Fruit fly (Drosophila melanogaster) whole organism: ENCODE data around the gene CG10570.

Experiments used
- CG8478 ChIP-seq: fragments of >200 bp; optimal IDR thresholded peaks from 2 replicates; lab custom pipeline; 2018; ENCODE audit warnings: inconsistent platforms
- Dll ChIP-seq: fragments of >200 bp; optimal IDR thresholded peaks from 2 replicates; lab custom pipeline; 2017
- EcR ChIP-seq, 2 experiments: fragments of >200 bp; optimal IDR thresholded peaks; 2 replicates each; lab custom pipeline; 2017; ENCODE audit warnings: missing biosample characterization in 2 of 2, missing genetic modification characterization in 2 of 2, missing genetic modification reagents in 2 of 2
- pan ChIP-seq: fragments of >200 bp; optimal IDR thresholded peaks from 2 replicates; lab custom pipeline; 2017
- psq ChIP-seq: fragments of >200 bp; optimal IDR thresholded peaks from 2 replicates; lab custom pipeline; 2017
- usp ChIP-seq: fragments of >200 bp; optimal IDR thresholded peaks from 2 replicates; lab custom pipeline; 2017; ENCODE audit warnings: missing biosample characterization, missing genetic modification characterization, mixed read lengths

The CG10570 gene

DNA sequence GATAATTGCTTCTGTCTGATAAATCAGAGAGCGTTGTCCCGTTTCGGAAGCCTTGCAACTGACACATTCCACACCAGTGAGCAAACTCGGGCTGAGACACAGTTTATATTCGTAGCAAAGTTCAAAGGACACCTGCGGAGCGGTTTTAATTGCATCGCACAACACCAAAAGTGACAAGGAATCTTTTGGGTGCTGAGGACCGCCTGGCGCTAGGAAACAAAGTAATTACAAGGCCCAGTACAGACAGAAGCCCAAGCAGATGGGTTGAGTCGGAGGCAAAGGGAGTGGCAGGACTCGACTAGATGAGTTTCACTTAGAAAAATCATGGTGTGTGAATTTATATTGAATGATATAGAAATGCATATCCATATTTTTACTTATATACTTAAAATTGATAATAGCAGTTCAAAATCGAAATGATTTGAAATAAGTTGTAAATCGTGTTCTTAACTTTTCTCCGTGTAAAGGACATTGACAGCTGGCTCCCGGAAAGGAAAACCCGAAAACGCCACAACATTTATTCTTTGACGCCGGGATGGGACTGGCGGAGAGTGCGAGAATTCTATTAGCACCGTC, 2.2 kb downstream of the CG10570 start:
- TF ChIP-seq psq = no peak

DNA sequence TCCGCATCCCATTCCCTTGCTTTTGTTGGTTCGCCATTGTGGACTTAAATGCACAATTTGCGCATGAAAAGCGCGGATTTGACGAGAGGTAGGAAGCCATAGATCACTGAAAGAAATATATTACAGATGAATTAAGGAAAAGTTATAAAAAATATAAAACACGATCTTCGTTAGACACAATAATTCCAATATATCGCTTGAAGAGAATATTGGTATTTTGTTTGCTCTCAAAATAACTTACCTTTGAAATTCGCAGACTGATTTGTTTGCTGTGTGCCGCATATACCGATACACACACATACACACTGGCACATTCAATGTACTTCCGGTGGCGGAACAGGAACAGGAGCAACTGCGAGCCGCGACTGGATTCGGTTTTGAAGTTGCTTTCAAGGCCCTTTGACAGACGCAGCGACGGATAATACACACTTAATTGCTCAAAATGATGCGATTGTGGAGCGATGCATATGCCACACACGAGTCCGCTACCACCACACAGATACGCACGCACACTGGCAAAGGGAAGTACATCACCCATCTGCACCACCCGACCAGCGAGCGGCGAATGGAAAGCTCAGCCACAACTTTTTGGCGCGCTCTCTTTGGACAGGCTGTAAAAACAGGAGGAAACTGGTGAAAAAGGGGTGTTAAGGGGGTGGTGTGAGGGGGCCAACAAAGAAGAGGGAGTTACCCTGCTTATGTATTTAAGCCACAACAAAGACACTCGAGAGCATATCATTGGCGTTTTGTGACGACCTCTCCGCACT, 5.2 kb downstream of the CG10570 start:
- TF ChIP-seq psq (no peak), Dll (no peak), pan (lab: Kevin White, UChicago) (no peak)

DNA sequence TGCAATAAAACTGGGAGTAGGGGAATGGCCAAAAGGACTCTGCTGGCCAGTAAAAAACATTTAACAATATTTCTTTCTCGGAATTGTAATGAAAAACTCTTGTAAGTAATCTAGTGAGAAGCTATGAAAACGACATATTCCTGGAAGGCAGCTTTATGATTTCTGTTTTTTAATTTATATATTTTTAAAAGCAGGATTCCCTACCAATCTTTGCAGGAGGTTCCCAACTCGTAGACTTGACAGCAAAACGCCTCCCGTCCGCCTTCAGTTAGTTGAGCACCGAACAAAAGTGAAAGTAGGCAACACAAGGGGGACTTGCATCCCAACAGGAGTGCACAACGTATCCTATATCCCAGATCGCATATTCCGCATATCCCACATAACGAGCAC, 5.8 kb downstream of the CG10570 start, which contains the start of gene CG43814:
CG43814 (minus strand) TSS at position 101 of the 390 bp plus-strand sequence.
- TF ChIP-seq EcR (GFP tag; optimal IDR thresholded peaks at IDR 0.05; lab: Kevin White, UChicago) (no peak), pan (lab: Kevin White, UChicago) (no peak), CG8478 (no peak), Dll (no peak)

DNA sequence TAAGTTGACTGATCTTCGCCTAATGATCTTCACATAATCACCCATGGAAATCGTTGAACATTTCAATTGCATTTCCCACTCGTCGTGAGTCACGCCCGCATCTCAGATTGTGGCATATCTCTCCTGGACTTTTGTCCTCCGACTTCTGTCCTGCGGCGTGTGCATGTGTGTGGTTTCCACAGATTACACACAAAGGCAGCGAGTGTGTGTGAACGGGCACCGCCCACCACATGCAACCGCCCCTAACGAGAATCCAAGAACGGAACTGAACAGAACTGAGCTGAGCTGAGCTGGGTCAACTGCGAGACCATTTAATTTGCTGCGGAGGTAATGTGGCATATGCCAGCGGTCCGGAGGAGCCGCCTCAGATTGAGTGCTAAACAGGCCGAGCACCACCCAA, 9.3 kb downstream of the CG10570 start:
- TF ChIP-seq usp (GFP tag; lab: Kevin White, UChicago) (no peak), CG8478 (no peak), Dll (no peak), pan (lab: Kevin White, UChicago) (no peak), psq (no peak), EcR (GFP tag; optimal IDR thresholded peaks at IDR 0.05; lab: Kevin White, UChicago) (no peak)

DNA sequence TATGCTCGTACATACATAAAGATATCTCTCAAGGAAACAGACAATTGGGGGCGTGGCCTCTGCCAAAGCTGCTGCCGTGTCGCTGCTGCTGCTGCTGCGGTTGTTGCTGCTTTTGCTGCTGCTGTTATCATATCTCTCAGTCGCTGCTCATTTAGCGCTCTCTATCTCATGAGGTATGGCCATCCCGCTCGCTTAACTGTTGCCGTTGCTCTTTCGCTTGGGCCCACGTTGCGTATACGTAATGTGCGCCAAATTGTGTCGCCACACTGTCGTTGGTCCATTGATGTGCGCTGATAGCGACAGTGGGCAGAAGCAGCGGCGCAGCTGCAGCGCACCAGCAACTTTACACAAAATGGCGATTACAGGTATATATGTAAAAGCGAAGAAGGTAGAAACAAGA, 14.6 kb downstream of the CG10570 start:
- TF ChIP-seq EcR (GFP tag; optimal IDR thresholded peaks at IDR 0.05; lab: Kevin White, UChicago) (no peak), psq (no peak), pan (lab: Kevin White, UChicago) (no peak)

DNA sequence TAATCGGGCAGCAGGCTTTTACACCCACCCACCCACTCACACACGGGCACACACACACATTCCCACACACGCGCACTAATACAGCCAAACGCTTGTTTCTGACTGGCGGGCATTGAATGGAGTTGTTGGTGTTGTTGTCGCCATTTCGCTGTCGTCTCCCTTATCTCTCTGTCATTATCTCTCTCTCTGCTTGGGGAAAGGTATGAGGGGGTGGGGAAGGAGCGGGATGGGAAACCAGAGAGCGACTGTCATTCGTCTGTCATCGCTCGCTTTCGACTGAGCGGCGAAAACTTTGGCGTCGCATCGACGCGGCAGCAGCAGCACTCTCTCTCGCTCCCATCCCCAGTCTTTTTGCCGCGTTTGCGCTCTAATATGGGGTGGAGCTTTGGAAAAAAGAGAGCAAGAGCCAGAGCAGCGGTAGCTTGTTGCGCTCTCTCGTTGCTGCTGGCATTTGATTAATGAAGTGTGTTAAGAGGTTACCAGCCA, 15.1 kb downstream of the CG10570 start:
- peak; percentile 87 for TF ChIP-seq Dll
- no peak for TF ChIP-seq usp (GFP tag; lab: Kevin White, UChicago)

DNA sequence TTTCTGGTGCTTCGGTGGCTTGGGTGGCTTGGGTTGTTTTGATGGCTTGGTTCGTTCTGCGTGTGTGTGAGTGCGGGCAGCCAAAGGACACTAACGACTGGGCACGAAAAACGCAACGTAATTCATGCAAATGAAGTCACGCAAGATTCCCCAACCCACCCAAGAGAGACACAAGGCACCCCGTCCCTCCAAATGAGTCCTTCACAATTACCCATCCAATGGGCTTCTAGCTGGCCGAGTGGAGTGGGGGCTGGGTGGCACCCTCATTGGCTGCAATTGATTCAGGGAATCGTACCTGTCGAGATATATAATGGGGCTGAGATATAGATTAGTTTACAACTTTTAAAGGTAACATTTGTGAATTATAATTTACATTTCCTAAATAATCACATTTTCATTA, 17.8 kb downstream of the CG10570 start:
- TF ChIP-seq psq (no peak), EcR (GFP tag; optimal IDR thresholded peaks at IDR 0.05; lab: Kevin White, UChicago) (no peak), usp (GFP tag; lab: Kevin White, UChicago) (no peak), pan (lab: Kevin White, UChicago) (no peak), CG8478 (no peak), Dll (no peak)

DNA sequence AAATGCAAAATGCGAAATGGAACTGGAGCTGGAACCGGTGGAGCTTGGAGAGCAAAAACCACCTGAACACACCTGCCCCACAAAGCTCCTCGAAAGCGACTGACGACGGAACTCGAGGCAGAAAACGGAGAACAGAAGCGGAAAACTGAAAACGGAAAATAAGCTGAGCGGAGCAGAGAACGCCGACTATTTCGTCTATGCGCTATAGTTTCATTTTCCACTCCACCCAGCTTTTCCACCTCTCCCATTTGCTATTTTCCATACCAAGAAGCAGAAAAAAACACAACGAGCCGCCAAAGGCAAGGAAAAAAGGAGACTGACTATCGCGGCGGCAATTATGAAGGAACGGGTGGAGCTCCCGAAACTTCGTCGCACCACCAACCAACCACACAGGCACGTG, 18.2 kb downstream of the CG10570 start, which contains the start of gene ham:
ham (minus strand) TSS at position 101 of the 400 bp plus-strand sequence.
- TF ChIP-seq psq (no peak), usp (GFP tag; lab: Kevin White, UChicago) (no peak), EcR (GFP tag; optimal IDR thresholded peaks at IDR 0.05; lab: Kevin White, UChicago) (no peak), CG8478 (no peak)

DNA sequence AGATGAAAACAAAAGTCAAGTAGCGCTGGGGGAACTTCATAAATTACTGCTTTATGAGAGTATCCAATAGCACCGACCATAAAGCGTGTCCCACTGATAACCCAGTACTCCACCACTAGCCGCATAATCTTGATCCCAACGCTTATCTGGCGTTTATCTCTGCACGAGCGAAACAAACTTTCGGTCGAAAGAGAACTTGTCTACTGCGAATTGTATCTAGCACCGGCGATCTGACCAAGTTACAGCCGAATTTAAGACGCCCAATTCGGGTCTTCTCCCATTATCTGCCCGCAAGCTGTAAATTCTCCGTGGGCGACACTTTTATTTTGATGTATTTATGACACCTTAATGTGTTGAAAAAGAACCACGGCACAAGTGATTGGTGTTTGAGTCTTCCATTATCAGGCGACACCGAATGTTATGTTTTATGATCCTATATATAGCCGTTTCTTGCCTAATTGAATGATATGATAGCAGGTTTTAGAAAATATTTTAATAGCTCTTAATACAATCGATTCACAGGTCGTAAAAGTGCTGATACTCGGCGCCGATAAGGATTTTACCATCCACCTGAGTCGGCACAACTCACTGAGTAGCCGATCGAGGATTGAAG, 21.2 kb downstream of the CG10570 start:
- TF ChIP-seq pan (lab: Kevin White, UChicago) (no peak), usp (GFP tag; lab: Kevin White, UChicago) (no peak), psq (no peak), CG8478 (no peak), EcR (GFP tag; optimal IDR thresholded peaks at IDR 0.05; lab: Kevin White, UChicago) (no peak), Dll (no peak)

DNA sequence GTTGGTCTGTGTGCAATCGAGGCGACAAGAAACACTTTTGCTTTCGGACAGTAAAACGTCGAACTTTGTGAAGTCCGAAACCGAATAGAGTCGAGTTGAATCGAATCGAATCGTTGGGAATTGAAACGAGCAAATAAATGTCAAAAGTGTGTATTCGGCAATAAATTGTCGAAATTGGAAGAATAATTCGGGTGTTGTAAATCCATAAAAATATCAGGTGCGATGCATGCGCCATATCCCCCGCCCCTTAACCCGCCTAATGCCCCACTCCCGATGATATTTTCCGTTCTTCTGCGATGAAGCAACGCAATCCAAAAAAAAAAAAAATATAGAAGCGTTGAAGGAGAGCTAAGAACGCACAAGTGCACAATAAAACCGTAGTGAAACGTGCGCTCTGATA, 22.1 kb downstream of the CG10570 start:
- no peak for TF ChIP-seq psq
- no peak for TF ChIP-seq EcR (GFP tag; optimal IDR thresholded peaks at IDR 0.05; lab: Kevin White, UChicago)
- no peak for TF ChIP-seq usp (GFP tag; lab: Kevin White, UChicago)
- TF ChIP-seq CG8478 = no peak
- TF ChIP-seq Dll = no peak
- TF ChIP-seq pan (lab: Kevin White, UChicago) = no peak

DNA sequence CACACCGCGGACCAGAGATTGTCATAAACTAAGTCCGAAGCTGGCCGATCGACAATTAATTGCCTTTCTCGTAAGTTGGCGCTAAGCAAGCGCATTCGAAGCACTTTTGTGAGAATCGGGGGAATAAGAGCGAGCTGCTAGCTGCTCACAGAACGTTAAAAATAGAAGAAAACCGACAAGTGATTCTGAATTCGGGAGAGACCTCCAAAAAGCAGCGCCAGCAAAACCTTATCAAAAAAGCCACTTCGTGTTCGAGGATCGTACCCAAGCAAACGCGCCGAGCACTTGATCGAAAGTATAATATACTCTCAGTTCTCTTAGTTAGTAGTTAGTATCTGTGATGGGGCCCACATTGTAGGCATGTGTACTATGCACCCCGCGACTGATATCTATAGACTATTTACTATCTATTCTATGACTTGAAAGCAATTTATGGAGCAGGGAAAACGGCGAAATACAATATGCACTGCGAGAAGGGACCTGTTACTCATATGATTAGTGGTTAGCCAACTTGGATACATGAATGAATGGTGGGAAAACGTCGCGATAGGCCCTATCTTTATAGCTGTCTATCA, 23.6 kb downstream of the CG10570 start:
- no peak for TF ChIP-seq pan (lab: Kevin White, UChicago)
- no peak for TF ChIP-seq EcR (GFP tag; optimal IDR thresholded peaks at IDR 0.05; lab: Kevin White, UChicago)
- no peak for TF ChIP-seq usp (GFP tag; lab: Kevin White, UChicago)
- no peak for TF ChIP-seq Dll
- TF ChIP-seq psq = no peak
- TF ChIP-seq CG8478 = no peak

DNA sequence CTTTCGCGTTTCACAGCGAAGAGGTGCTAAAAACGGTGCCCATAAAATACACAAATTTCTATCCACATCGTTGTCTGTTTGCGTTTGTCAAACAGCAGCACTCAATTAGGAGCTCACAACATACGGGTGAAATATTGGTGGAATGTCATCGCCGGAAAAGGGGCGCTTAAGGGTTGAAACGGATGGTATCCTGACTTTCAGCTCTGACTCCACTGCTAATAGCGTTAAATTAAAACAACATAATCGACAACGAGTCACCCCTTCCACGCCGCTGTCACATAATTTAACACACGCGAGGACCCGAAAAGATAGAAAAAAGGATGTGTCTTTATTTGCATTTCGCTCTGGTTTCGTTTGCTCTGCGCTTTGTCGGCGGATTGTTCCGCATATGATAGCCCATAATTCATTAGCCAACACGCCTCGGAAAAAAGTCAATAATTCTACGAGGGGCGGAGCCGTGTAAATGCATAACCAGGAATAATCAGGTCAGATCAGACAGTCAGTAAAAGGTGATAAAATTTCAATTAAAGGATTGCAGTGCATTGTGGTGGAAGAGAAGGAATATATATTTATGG, 25.9 kb downstream of the CG10570 start:
- no peak for TF ChIP-seq pan (lab: Kevin White, UChicago)
- no peak for TF ChIP-seq EcR (GFP tag; optimal IDR thresholded peaks at IDR 0.05; lab: Kevin White, UChicago)
- TF ChIP-seq usp (GFP tag; lab: Kevin White, UChicago) = no peak
- TF ChIP-seq psq = no peak
- TF ChIP-seq Dll = no peak
- no peak for TF ChIP-seq CG8478
